Worm (Caenorhabditis elegans): ENCODE data around the gene polq-1.

DNA sequence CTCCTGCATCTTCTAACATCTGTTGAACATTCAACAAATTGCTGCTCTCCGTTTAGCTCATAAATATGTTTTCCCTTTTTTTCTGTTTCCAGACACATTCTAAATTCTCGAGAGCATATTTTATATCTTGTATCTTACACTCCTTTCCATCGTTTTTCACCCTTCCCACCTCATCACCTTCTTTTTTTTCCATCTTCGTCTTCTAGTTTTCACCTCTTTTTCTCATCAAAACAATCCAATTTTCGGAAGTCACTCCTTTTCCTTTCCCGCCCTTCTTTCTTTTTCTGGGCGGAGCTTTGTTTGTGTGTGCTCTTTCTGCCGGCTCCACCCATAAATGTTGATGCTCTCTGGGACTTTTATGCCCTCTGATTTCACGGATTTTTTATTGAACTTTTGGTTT is 19.9 kb upstream of the polq-1 start:
- TF ChIP-seq unc-39 (tag; optimal IDR thresholded peaks at IDR 0.05): no peak
- no peak for TF ChIP-seq ztf-4 (tag; optimal IDR thresholded peaks at IDR 0.05)
- TF ChIP-seq nhr-10 (tag; optimal IDR thresholded peaks at IDR 0.05): no peak
- TF ChIP-seq egl-27 (tag; optimal IDR thresholded peaks at IDR 0.05): no peak
- no peak for TF ChIP-seq nhr-77 (tag; optimal IDR thresholded peaks at IDR 0.05)
- TF ChIP-seq snpc-4 (tag; optimal IDR thresholded peaks at IDR 0.05): no peak
- TF ChIP-seq unc-62 (GFP tag; optimal IDR thresholded peaks at IDR 0.05): no peak
- TF ChIP-seq alr-1 (tag; optimal IDR thresholded peaks at IDR 0.05): no peak
- no peak for TF ChIP-seq ztf-11 (tag; optimal IDR thresholded peaks at IDR 0.05)
- no peak for TF ChIP-seq nhr-21 (tag; optimal IDR thresholded peaks at IDR 0.05)
